Fruit fly (Drosophila melanogaster) whole organism, wandering third instar larva: ENCODE measurements around the gene Jon25Biii.
A peak's percentile ranks its signal among the peaks of the same experiment; 100 is the strongest.

ENCODE experiments used
- Abd-B ChIP-seq: fragments of >200 bp; optimal IDR thresholded peaks from 2 replicates; lab custom pipeline; 2017; ENCODE audit warnings: missing biosample characterization, missing genetic modification characterization
- CG32264 ChIP-seq: fragments of 200-800 bp; sonication (Bioruptor generic); optimal IDR thresholded peaks from 2 replicates; lab custom pipeline; 2016; ENCODE audit warnings: missing biosample characterization, missing genetic modification characterization
- CG9705 ChIP-seq: fragments of 200-800 bp; sonication (Bioruptor generic); optimal IDR thresholded peaks from 2 replicates; lab custom pipeline; 2018; ENCODE audit warnings: missing biosample characterization, mild to moderate bottlenecking, missing genetic modification characterization
- CrebA ChIP-seq: fragments of 200-800 bp; sonication (Bioruptor generic); optimal IDR thresholded peaks from 2 replicates; lab custom pipeline; 2016; ENCODE audit warnings: missing biosample characterization, mild to moderate bottlenecking, missing genetic modification characterization, borderline replicate concordance
- Dfd ChIP-seq: fragments of >200 bp; optimal IDR thresholded peaks from 2 replicates; lab custom pipeline; 2017; ENCODE audit warnings: missing biosample characterization, missing genetic modification characterization
- Dif ChIP-seq: fragments of 200-275, 200-300 bp; sonication (Bioruptor generic); optimal IDR thresholded peaks from 2 replicates; lab custom pipeline; 2018; ENCODE audit warnings: missing biosample characterization, missing genetic modification characterization; ENCODE audit not compliant: partially characterized antibody
- GATAd ChIP-seq: sonication (Bioruptor generic); optimal IDR thresholded peaks from 2 replicates; lab custom pipeline; 2016; ENCODE audit warnings: missing biosample characterization, missing genetic modification characterization
- HLH106 ChIP-seq: fragments of 200-800 bp; optimal IDR thresholded peaks from 3 replicates; lab custom pipeline; 2019; ENCODE audit warnings: missing biosample characterization, mild to moderate bottlenecking, missing genetic modification characterization, moderate library complexity
- Hnf4 ChIP-seq: fragments of 200-800 bp; sonication (Bioruptor generic); optimal IDR thresholded peaks from 2 replicates; lab custom pipeline; 2016; ENCODE audit warnings: missing biosample characterization, mild to moderate bottlenecking, missing genetic modification characterization
- Hr78 ChIP-seq: fragments of >200 bp; optimal IDR thresholded peaks from 2 replicates; lab custom pipeline; 2017; ENCODE audit warnings: missing biosample characterization, missing genetic modification characterization
- Hr83 ChIP-seq: fragments of 200-300 bp; sonication (Bioruptor generic); optimal IDR thresholded peaks from 2 replicates; lab custom pipeline; 2016; ENCODE audit warnings: missing biosample characterization, mild to moderate bottlenecking, missing genetic modification characterization, moderate library complexity; ENCODE audit not compliant: poor library complexity, severe bottlenecking
- Jra ChIP-seq: sonication (Bioruptor generic); optimal IDR thresholded peaks from 2 replicates; lab custom pipeline; 2016; ENCODE audit warnings: missing biosample characterization, missing genetic modification characterization
- Mio ChIP-seq: sonication (Bioruptor generic); optimal IDR thresholded peaks from 2 replicates; lab custom pipeline; 2016; ENCODE audit warnings: missing biosample characterization, missing genetic modification characterization
- Myc ChIP-seq: fragments of >200 bp; optimal IDR thresholded peaks from 2 replicates; lab custom pipeline; 2017
- N ChIP-seq: fragments of >200 bp; optimal IDR thresholded peaks from 2 replicates; lab custom pipeline; 2018; ENCODE audit warnings: missing biosample characterization, missing external identifiers, missing genetic modification characterization
- OdsH ChIP-seq: fragments of 200-800 bp; sonication (Bioruptor generic); optimal IDR thresholded peaks from 2 replicates; lab custom pipeline; 2016; ENCODE audit warnings: missing biosample characterization, mild to moderate bottlenecking, missing genetic modification characterization
- Rel ChIP-seq, 2 experiments: fragments of 200-800 bp; sonication (Bioruptor generic) in 1 of 2; optimal IDR thresholded peaks; 2 replicates in 1 of 2; 3 replicates in 1 of 2; lab custom pipeline; 2016 to 2019; ENCODE audit warnings: mild to moderate bottlenecking in 2 of 2, missing biosample characterization in 2 of 2, missing genetic modification characterization in 2 of 2, moderate library complexity in 1 of 2
- Sp1 ChIP-seq: fragments of 200-800 bp; sonication (Bioruptor generic); optimal IDR thresholded peaks from 3 replicates; lab custom pipeline; 2019; ENCODE audit warnings: missing biosample characterization, mild to moderate bottlenecking, missing genetic modification characterization, moderate library complexity
- Vsx2 ChIP-seq: fragments of 200-300, 225-300 bp; sonication (Bioruptor generic); optimal IDR thresholded peaks from 2 replicates; lab custom pipeline; 2018; ENCODE audit warnings: missing biosample characterization, missing genetic modification characterization; ENCODE audit not compliant: partially characterized antibody
- br ChIP-seq: fragments of 200-800 bp; sonication (Bioruptor generic); optimal IDR thresholded peaks from 2 replicates; lab custom pipeline; 2016; ENCODE audit warnings: missing biosample characterization, missing genetic modification characterization
- brk ChIP-seq: fragments of 200-800 bp; sonication (Bioruptor generic); optimal IDR thresholded peaks from 2 replicates; lab custom pipeline; 2016; ENCODE audit warnings: missing biosample characterization, mild to moderate bottlenecking, missing genetic modification characterization
- dl ChIP-seq, 2 experiments: fragments of 175-275, 200-275 bp in 1 of 2; fragments of 200-275 bp in 1 of 2; sonication (Bioruptor generic); optimal IDR thresholded peaks; lab custom pipeline; 2018; ENCODE audit warnings: mild to moderate bottlenecking in 2 of 2, missing biosample characterization in 2 of 2, missing genetic modification characterization in 2 of 2, moderate library complexity in 2 of 2; ENCODE audit not compliant: partially characterized antibody in 2 of 2, insufficient read depth in 1 of 2
- dmrt93B ChIP-seq: fragments of 200-800 bp; sonication (Bioruptor generic); optimal IDR thresholded peaks from 2 replicates; lab custom pipeline; 2018; ENCODE audit warnings: missing biosample characterization, mild to moderate bottlenecking, missing genetic modification characterization
- dsf ChIP-seq: sonication (Bioruptor generic); optimal IDR thresholded peaks from 2 replicates; lab custom pipeline; 2016; ENCODE audit warnings: missing biosample characterization, missing genetic modification characterization, borderline replicate concordance
- ey ChIP-seq: fragments of 200-800 bp; sonication (Bioruptor generic); optimal IDR thresholded peaks from 2 replicates; lab custom pipeline; 2016; ENCODE audit warnings: missing biosample characterization, missing genetic modification characterization
- foxo ChIP-seq, 2 experiments: fragments of 200-800 bp; sonication (Bioruptor generic); optimal IDR thresholded peaks; 2 replicates in 1 of 2; 3 replicates in 1 of 2; lab custom pipeline; 2016 to 2017; ENCODE audit warnings: missing biosample characterization in 2 of 2, missing genetic modification characterization in 2 of 2
- fru ChIP-seq: fragments of 200-800 bp; sonication (Bioruptor generic); optimal IDR thresholded peaks from 3 replicates; lab custom pipeline; 2016; ENCODE audit warnings: missing biosample characterization, mild to moderate bottlenecking, missing genetic modification characterization
- h ChIP-seq: fragments of 200-800 bp; sonication (Bioruptor generic); optimal IDR thresholded peaks from 3 replicates; lab custom pipeline; 2016; ENCODE audit warnings: missing biosample characterization, mild to moderate bottlenecking, missing genetic modification characterization
- jim ChIP-seq: fragments of 175-275, 200-325 bp; sonication (Bioruptor generic); optimal IDR thresholded peaks from 2 replicates; lab custom pipeline; 2016; ENCODE audit warnings: missing biosample characterization, mild to moderate bottlenecking, missing genetic modification characterization
- lola ChIP-seq: fragments of >200 bp; optimal IDR thresholded peaks from 2 replicates; lab custom pipeline; 2017; ENCODE audit warnings: missing biosample characterization, missing genetic modification characterization
- pan ChIP-seq: fragments of >200 bp; optimal IDR thresholded peaks from 2 replicates; lab custom pipeline; 2017
- psq ChIP-seq: fragments of 200-800 bp; sonication (Bioruptor generic); optimal IDR thresholded peaks from 3 replicates; lab custom pipeline; 2017; ENCODE audit warnings: missing biosample characterization, mild to moderate bottlenecking, missing genetic modification characterization, moderate library complexity
- rgr ChIP-seq: fragments of 200-800 bp; sonication (Bioruptor generic); optimal IDR thresholded peaks from 3 replicates; lab custom pipeline; 2016; ENCODE audit warnings: missing biosample characterization, mild to moderate bottlenecking, missing genetic modification characterization
- sage ChIP-seq: fragments of 200-800 bp; sonication (Bioruptor generic); optimal IDR thresholded peaks from 2 replicates; lab custom pipeline; 2016; ENCODE audit warnings: missing biosample characterization, mild to moderate bottlenecking, missing genetic modification characterization
- sv ChIP-seq: fragments of 200-800 bp; sonication (Bioruptor generic); optimal IDR thresholded peaks from 3 replicates; lab custom pipeline; 2016; ENCODE audit warnings: missing biosample characterization, missing genetic modification characterization
- tai ChIP-seq: sonication (Bioruptor generic); optimal IDR thresholded peaks from 2 replicates; lab custom pipeline; 2016; ENCODE audit warnings: missing biosample characterization, missing genetic modification characterization
- usp ChIP-seq: fragments of >200 bp; optimal IDR thresholded peaks from 2 replicates; lab custom pipeline; 2017; ENCODE audit warnings: missing biosample characterization, missing genetic modification characterization
- woc ChIP-seq: sonication (Bioruptor generic); optimal IDR thresholded peaks from 2 replicates; lab custom pipeline; 2016; ENCODE audit warnings: missing biosample characterization, mild to moderate bottlenecking, missing genetic modification characterization

The Jon25Biii gene

DNA sequence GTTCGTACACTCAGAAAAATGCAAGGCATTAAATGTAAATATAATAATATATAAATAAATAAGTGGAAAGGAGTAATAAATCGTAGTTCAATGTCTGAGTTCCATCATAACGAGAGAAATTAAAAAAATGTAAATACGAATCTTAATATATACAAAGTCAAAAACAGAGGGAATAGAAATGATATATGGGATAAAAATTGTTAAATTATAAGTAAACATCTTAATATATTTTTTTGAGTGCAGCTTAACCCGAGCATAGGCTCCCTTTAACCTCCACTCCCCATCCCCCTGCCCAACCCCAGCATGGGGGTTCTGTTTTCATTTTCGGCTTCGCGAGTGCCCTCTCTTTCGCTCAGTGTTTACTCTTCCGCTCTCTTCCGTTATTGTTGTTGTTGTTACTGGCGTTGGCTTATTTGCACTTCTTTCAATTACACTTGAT, 34.8 kb downstream of the Jon25Biii start:
- TF ChIP-seq Jra (GFP tag; lab: Kevin White, UChicago) (no peak), OdsH (GFP tag; lab: Kevin White, UChicago) (no peak), GATAd (GFP tag; lab: Kevin White, UChicago) (no peak), Myc (lab: Kevin White, UChicago) (no peak), Abd-B (GFP tag; lab: Kevin White, UChicago) (no peak), dl (GFP tag; optimal IDR thresholded peaks at IDR 0.05; lab: Kevin White, UChicago; ENCODE audit: insufficient read depth in 1 of 2, partially characterized antibody in 2 of 2) (no peak), sage (GFP tag; lab: Kevin White, UChicago) (no peak), jim (GFP tag; lab: Kevin White, UChicago) (no peak), psq (GFP tag; lab: Kevin White, UChicago) (peak; percentile 64), ey (no peak), CG9705 (GFP tag; lab: Kevin White, UChicago) (no peak), usp (no peak), Sp1 (GFP tag; lab: Kevin White, UChicago) (peak; percentile 19), Rel (GFP tag; optimal IDR thresholded peaks at IDR 0.05; lab: Kevin White, UChicago) (no peak), Rel (tag; optimal IDR thresholded peaks at IDR 0.05; lab: Kevin White, UChicago) (no peak), Mio (GFP tag; lab: Kevin White, UChicago) (no peak), sv (GFP tag; lab: Kevin White, UChicago) (no peak), Hr78 (GFP tag; lab: Kevin White, UChicago) (no peak), fru (GFP tag; lab: Kevin White, UChicago) (no peak), h (no peak), dmrt93B (GFP tag; lab: Kevin White, UChicago) (peak; percentile 15), Hnf4 (GFP tag; lab: Kevin White, UChicago) (no peak), lola (no peak), pan (no peak), CG32264 (GFP tag; lab: Kevin White, UChicago) (no peak), HLH106 (tag; lab: Kevin White, UChicago) (peak; percentile 41), rgr (GFP tag; lab: Kevin White, UChicago) (no peak), dsf (GFP tag; lab: Kevin White, UChicago) (no peak), Vsx2 (GFP tag; lab: Kevin White, UChicago) (no peak), br (GFP tag; lab: Kevin White, UChicago) (no peak), CrebA (no peak), foxo (GFP tag; optimal IDR thresholded peaks at IDR 0.05; lab: Kevin White, UChicago) (peak in 1 of 2 experiments; percentile 44), tai (GFP tag; lab: Kevin White, UChicago) (no peak), Dif (GFP tag; lab: Kevin White, UChicago) (no peak), woc (GFP tag; lab: Kevin White, UChicago) (no peak), brk (GFP tag; lab: Kevin White, UChicago) (no peak), Dfd (GFP tag; lab: Kevin White, UChicago) (no peak), Hr83 (no peak)
- TF ChIP-seq, all 38 proteins: peak for 5

- TF ChIP-seq GATAd (GFP tag; lab: Kevin White, UChicago) (no peak), CG32264 (GFP tag; lab: Kevin White, UChicago) (no peak), sv (GFP tag; lab: Kevin White, UChicago) (peak; percentile 3), h (peak; percentile 16)
These were observed 42.6 kb downstream of the Jon25Biii start for dm6 chr2L:4907986-4908385.

dm6 chr2L:4906546-4907250, 43.9 kb downstream of the Jon25Biii start, which contains the start of gene snsl:
Gene snsl (minus strand): TSS chr2L:4906762.
- TF ChIP-seq GATAd (GFP tag; lab: Kevin White, UChicago) (no peak), tai (GFP tag; lab: Kevin White, UChicago) (no peak), h (peak; percentile 17), br (GFP tag; lab: Kevin White, UChicago) (no peak), Dif (GFP tag; lab: Kevin White, UChicago) (no peak), Dfd (GFP tag; lab: Kevin White, UChicago) (no peak), Rel (GFP tag; optimal IDR thresholded peaks at IDR 0.05; lab: Kevin White, UChicago) (no peak), Rel (tag; optimal IDR thresholded peaks at IDR 0.05; lab: Kevin White, UChicago) (no peak), rgr (GFP tag; lab: Kevin White, UChicago) (peak; percentile 53), ey (peak; percentile 19), Mio (GFP tag; lab: Kevin White, UChicago) (no peak), usp (no peak), Sp1 (GFP tag; lab: Kevin White, UChicago) (peak; percentile 82), foxo (GFP tag; optimal IDR thresholded peaks at IDR 0.05; lab: Kevin White, UChicago) (peak in 1 of 2 experiments; percentile 72), fru (GFP tag; lab: Kevin White, UChicago) (peak; percentile 84), dsf (GFP tag; lab: Kevin White, UChicago) (no peak), jim (GFP tag; lab: Kevin White, UChicago) (no peak), OdsH (GFP tag; lab: Kevin White, UChicago) (peak; percentile 61), Myc (lab: Kevin White, UChicago) (no peak), Vsx2 (GFP tag; lab: Kevin White, UChicago) (no peak), Hr83 (no peak), sage (GFP tag; lab: Kevin White, UChicago) (no peak), CrebA (no peak), Abd-B (GFP tag; lab: Kevin White, UChicago) (no peak), dmrt93B (GFP tag; lab: Kevin White, UChicago) (no peak), CG9705 (GFP tag; lab: Kevin White, UChicago) (no peak), N (GFP tag; lab: Kevin White, UChicago) (no peak), dl (GFP tag; optimal IDR thresholded peaks at IDR 0.05; lab: Kevin White, UChicago; ENCODE audit: insufficient read depth in 1 of 2, partially characterized antibody in 2 of 2) (no peak), lola (no peak), CG32264 (GFP tag; lab: Kevin White, UChicago) (no peak), Hr78 (GFP tag; lab: Kevin White, UChicago) (no peak), brk (GFP tag; lab: Kevin White, UChicago) (no peak), Hnf4 (GFP tag; lab: Kevin White, UChicago) (no peak), woc (GFP tag; lab: Kevin White, UChicago) (no peak)
